Fruit fly (Drosophila melanogaster): ENCODE data around the gene CG33648.

CG33648 gene

dm6 chr2L:14502578-14503426, 21.3 kb upstream of the CG33648 start (continued):
- peak; percentile 84 for TF ChIP-seq tup (GFP tag; optimal IDR thresholded peaks at IDR 0.05)
- TF ChIP-seq Fer3 (tag; optimal IDR thresholded peaks at IDR 0.05): peak; percentile 90
- peak; percentile 93 for TF ChIP-seq lmd (GFP tag; IDR thresholded peaks at IDR 0.05)
- TF ChIP-seq lov (optimal IDR thresholded peaks at IDR 0.05): no peak
- peak; percentile 90 for TF ChIP-seq lov (GFP tag; IDR thresholded peaks at IDR 0.05)
- peak; percentile 58 for TF ChIP-seq vfl (GFP tag; optimal IDR thresholded peaks at IDR 0.05)
- no peak for TF ChIP-seq hbn (GFP tag; IDR thresholded peaks at IDR 0.05; ENCODE audit: partially characterized antibody)
- no peak for TF ChIP-seq Doc3 (GFP tag; IDR thresholded peaks at IDR 0.05; ENCODE audit: partially characterized antibody)
- peak; percentile 34 for TF ChIP-seq Elba2 (GFP tag; optimal IDR thresholded peaks at IDR 0.05)
- TF ChIP-seq CG12236 (GFP tag; optimal IDR thresholded peaks at IDR 0.05): peak; percentile 83
- TF ChIP-seq fd3F (GFP tag; optimal IDR thresholded peaks at IDR 0.05): peak; percentile 83
- TF ChIP-seq H15 (GFP tag; IDR thresholded peaks at IDR 0.05): peak; percentile 92
- peak; percentile 92 for TF ChIP-seq CG8944 (GFP tag; optimal IDR thresholded peaks at IDR 0.05)
- TF ChIP-seq salm (tag; optimal IDR thresholded peaks at IDR 0.05): peak; percentile 90
- peak; percentile 64 for TF ChIP-seq gcm2 (GFP tag; optimal IDR thresholded peaks at IDR 0.05)
- TF ChIP-seq CG12104 (GFP tag; optimal IDR thresholded peaks at IDR 0.05): peak; percentile 80
- peak; percentile 69 to 94 for TF ChIP-seq Hr51 (GFP tag; optimal IDR thresholded peaks at IDR 0.05)
- TF ChIP-seq CG6272 (GFP tag; IDR thresholded peaks at IDR 0.05): peak; percentile 84
- TF ChIP-seq vnd (GFP tag; IDR thresholded peaks at IDR 0.05; ENCODE audit: partially characterized antibody): no peak
- TF ChIP-seq CG2889 (GFP tag; IDR thresholded peaks at IDR 0.05): peak; percentile 88
- TF ChIP-seq CG7987 (GFP tag; optimal IDR thresholded peaks at IDR 0.05): peak; percentile 88
- peak; percentile 91 for TF ChIP-seq CG33213 (GFP tag; optimal IDR thresholded peaks at IDR 0.05)
- TF ChIP-seq CG17829 (tag; optimal IDR thresholded peaks at IDR 0.05): peak; percentile 90
- peak; percentile 92 for TF ChIP-seq Rx (GFP tag; IDR thresholded peaks at IDR 0.05)
- TF ChIP-seq Hr78 (GFP tag; optimal IDR thresholded peaks at IDR 0.05): peak in 1 of 2 experiments; percentile 71
- TF ChIP-seq odd (GFP tag; optimal IDR thresholded peaks at IDR 0.05): peak; percentile 89
- peak; percentile 91 for TF ChIP-seq CG16863 (GFP tag; optimal IDR thresholded peaks at IDR 0.05)
- TF ChIP-seq CG6791 (GFP tag; IDR thresholded peaks at IDR 0.05; ENCODE audit: partially characterized antibody): no peak
- peak; percentile 94 for TF ChIP-seq CG18599 (GFP tag; optimal IDR thresholded peaks at IDR 0.05)
- TF ChIP-seq Fer1 (GFP tag; optimal IDR thresholded peaks at IDR 0.05): peak; percentile 94
- TF ChIP-seq CG17359 (tag; optimal IDR thresholded peaks at IDR 0.05): peak; percentile 96
- TF ChIP-seq CG17361 (GFP tag; IDR thresholded peaks at IDR 0.05): peak; percentile 92
- peak; percentile 91 for TF ChIP-seq fd96Cb (tag; optimal IDR thresholded peaks at IDR 0.05)
- peak; percentile 88 for TF ChIP-seq grau (tag; optimal IDR thresholded peaks at IDR 0.05)
- peak; percentile 79 for TF ChIP-seq trh (GFP tag; optimal IDR thresholded peaks at IDR 0.05)
- peak; percentile 95 for TF ChIP-seq Sox102F (GFP tag; optimal IDR thresholded peaks at IDR 0.05)
- TF ChIP-seq nom (GFP tag; optimal IDR thresholded peaks at IDR 0.05): peak; percentile 21
- TF ChIP-seq caup (GFP tag; optimal IDR thresholded peaks at IDR 0.05; ENCODE audit: severe bottlenecking): peak; percentile 89
- TF ChIP-seq shn (GFP tag; optimal IDR thresholded peaks at IDR 0.05): peak; percentile 85
- peak; percentile 88 for TF ChIP-seq CG5953 (GFP tag; IDR thresholded peaks at IDR 0.05)
- peak; percentile 91 for TF ChIP-seq pum (GFP tag; optimal IDR thresholded peaks at IDR 0.05)
- peak; percentile 89 for TF ChIP-seq BtbVII (GFP tag; optimal IDR thresholded peaks at IDR 0.05)
- TF ChIP-seq cg (GFP tag; optimal IDR thresholded peaks at IDR 0.05): no peak
- TF ChIP-seq CG8924 (tag; optimal IDR thresholded peaks at IDR 0.05): peak; percentile 91
- TF ChIP-seq CG2199 (GFP tag; IDR thresholded peaks at IDR 0.05): peak; percentile 89
- peak; percentile 88 for TF ChIP-seq dimm (GFP tag; IDR thresholded peaks at IDR 0.05)
- TF ChIP-seq wek (GFP tag; optimal IDR thresholded peaks at IDR 0.05): peak; percentile 82
- peak; percentile 86 for TF ChIP-seq CG18476 (GFP tag; optimal IDR thresholded peaks at IDR 0.05)

Data from whole organism, embryonic.